Worm (Caenorhabditis elegans): ENCODE measurements around the gene M03E7.3.

DNA sequence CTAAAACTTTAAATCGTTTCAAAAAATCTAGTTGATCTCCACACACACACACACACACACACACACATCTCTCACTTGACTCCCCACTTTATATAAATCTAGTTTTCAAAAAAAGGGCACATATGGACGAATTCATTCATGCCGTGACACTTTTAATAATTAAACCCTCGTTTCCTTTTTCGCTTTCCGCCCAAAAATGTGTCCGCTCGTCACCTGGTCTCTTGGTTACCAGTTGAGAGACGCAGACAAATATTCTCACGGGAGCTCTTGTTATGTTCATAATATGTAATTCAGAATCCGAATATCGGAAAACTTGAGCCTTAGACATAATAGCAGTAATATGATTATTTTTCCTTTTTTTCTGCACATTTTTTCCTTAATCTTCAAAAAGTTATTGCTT, 37.1 kb downstream of the M03E7.3 start:
- no peak for TF ChIP-seq zag-1 (tag; optimal IDR thresholded peaks at IDR 0.05)
- no peak for TF ChIP-seq ceh-44 (GFP tag; IDR thresholded peaks at IDR 0.05)
- no peak for TF ChIP-seq saeg-2 (GFP tag; IDR thresholded peaks at IDR 0.05)
- no peak for TF ChIP-seq dpl-1 (GFP tag; optimal IDR thresholded peaks at IDR 0.05)
